Worm (Caenorhabditis elegans): Measurements from ENCODE around the gene K02D10.8.

The K02D10.8 gene

ce11 chrIII:8785426-8785825, 751 bp upstream of the K02D10.8 start (continued):
- TF ChIP-seq cebp-1 (GFP tag; IDR thresholded peaks at IDR 0.05), result no peak; the same call in 1 of the 2 replicates
- TF ChIP-seq cebp-1 (tag; optimal IDR thresholded peaks at IDR 0.05), result peak; percentile 75
- TF ChIP-seq rcor-1 (GFP tag; IDR thresholded peaks at IDR 0.05), result 0 out of 2 replicates have a peak, but pooled peaks have one; percentile 8
- no peak for TF ChIP-seq somi-1 (GFP tag; optimal IDR thresholded peaks at IDR 0.05)
- TF ChIP-seq F52B5.7 (tag; optimal IDR thresholded peaks at IDR 0.05), result no peak

ce11 chrIII:8788690-8789089, 2.5 kb downstream of the K02D10.8 start:
- TF ChIP-seq zfh-2 (GFP tag; conservative IDR thresholded peaks at IDR 0.05) (peak; percentile 78), ccch-3 (GFP tag; optimal IDR thresholded peaks at IDR 0.05) (no peak)

ce11 chrIII:8791235-8791634, 5.1 kb downstream of the K02D10.8 start, which contains the start of the genes zfp-1 and F54F2.14:
TSS of gene zfp-1 (plus strand) at chrIII:8791535.
TSS of gene F54F2.14 (plus strand) at chrIII:8791546.
- TF ChIP-seq F52B5.7 (tag; optimal IDR thresholded peaks at IDR 0.05) (no peak), cebp-2 (GFP tag; IDR thresholded peaks at IDR 0.05) (no peak), F37B4.10 (GFP tag; IDR thresholded peaks at IDR 0.05) (no peak), attf-6 (GFP tag; IDR thresholded peaks at IDR 0.05) (no peak)

ce11 chrIII:8792251-8792650, 6.1 kb downstream of the K02D10.8 start, which contains the start of gene ztf-1:
TSS of gene ztf-1 (minus strand) at chrIII:8792351.
- TF ChIP-seq pha-4 (tag; optimal IDR thresholded peaks at IDR 0.05) (no peak), chd-7 (tag; optimal IDR thresholded peaks at IDR 0.05) (no peak), lsy-27 (tag; optimal IDR thresholded peaks at IDR 0.05; ENCODE audit: borderline replicate concordance, insufficient read depth) (no peak), lsl-1 (GFP tag; optimal IDR thresholded peaks at IDR 0.05) (no peak), cebp-2 (GFP tag; IDR thresholded peaks at IDR 0.05) (no peak), atf-7 (tag; optimal IDR thresholded peaks at IDR 0.05) (no peak), snpc-1.3 (tag; optimal IDR thresholded peaks at IDR 0.05; ENCODE audit: insufficient read depth) (no peak)

- TF ChIP-seq dpff-1 (tag; optimal IDR thresholded peaks at IDR 0.05), result no peak
- no peak for TF ChIP-seq aptf-2 (GFP tag; conservative IDR thresholded peaks at IDR 0.05)
- peak; percentile 16 for TF ChIP-seq tlf-1 (GFP tag; optimal IDR thresholded peaks at IDR 0.05)
- TF ChIP-seq Y95B8A.8 (GFP tag; IDR thresholded peaks at IDR 0.05), result peak; percentile 78; the same call in 1 of the 2 replicates
- no peak for TF ChIP-seq Y56A3A.18 (GFP tag; IDR thresholded peaks at IDR 0.05)
- TF ChIP-seq hmg-1.2 (GFP tag; IDR thresholded peaks at IDR 0.05), result peak; percentile 86
- no peak for TF ChIP-seq D2030.7 (GFP tag; IDR thresholded peaks at IDR 0.05)
- TF ChIP-seq ets-4 (GFP tag; optimal IDR thresholded peaks at IDR 0.05), result peak; percentile 79
- TF ChIP-seq ztf-22 (GFP tag; optimal IDR thresholded peaks at IDR 0.05), result no peak
- TF ChIP-seq C06A6.2 (GFP tag; conservative IDR thresholded peaks at IDR 0.05), result 0 out of 2 replicates have a peak, but pooled peaks have one; percentile 25
- TF ChIP-seq athp-1 (tag; optimal IDR thresholded peaks at IDR 0.05), result no peak
- peak; percentile 73 for TF ChIP-seq attf-5 (GFP tag; optimal IDR thresholded peaks at IDR 0.05)
- no peak for TF ChIP-seq xnd-1 (tag; optimal IDR thresholded peaks at IDR 0.05)
- no peak for TF ChIP-seq ceh-91 (GFP tag; IDR thresholded peaks at IDR 0.05)
- peak; percentile 39 for TF ChIP-seq pha-4 (tag; optimal IDR thresholded peaks at IDR 0.05)
- TF ChIP-seq mcd-1 (GFP tag; IDR thresholded peaks at IDR 0.05), result peak; percentile 37
- TF ChIP-seq lin-40 (tag; optimal IDR thresholded peaks at IDR 0.05), result peak; percentile 43
- no peak for TF ChIP-seq snpc-1.3 (tag; optimal IDR thresholded peaks at IDR 0.05; ENCODE audit: insufficient read depth)
- peak; percentile 64 for TF ChIP-seq efl-1 (GFP tag; optimal IDR thresholded peaks at IDR 0.05)
- TF ChIP-seq nhr-90 (tag; optimal IDR thresholded peaks at IDR 0.05), result peak; percentile 44
- no peak for TF ChIP-seq sea-2 (GFP tag; IDR thresholded peaks at IDR 0.05)
- no peak for TF ChIP-seq nhr-27 (tag; optimal IDR thresholded peaks at IDR 0.05)
- 0 out of 2 replicates have a peak, but pooled peaks have one; percentile 67 for TF ChIP-seq nfyb-1 (GFP tag; IDR thresholded peaks at IDR 0.05)
- TF ChIP-seq zim-3 (tag; optimal IDR thresholded peaks at IDR 0.05), result no peak
- TF ChIP-seq cebp-1 (GFP tag; IDR thresholded peaks at IDR 0.05), result 0 out of 2 replicates have a peak, but pooled peaks have one; percentile 9
- peak; percentile 73 for TF ChIP-seq cebp-1 (tag; optimal IDR thresholded peaks at IDR 0.05)
- TF ChIP-seq chd-7 (tag; optimal IDR thresholded peaks at IDR 0.05), result peak; percentile 57
- no peak for TF ChIP-seq lsy-27 (tag; optimal IDR thresholded peaks at IDR 0.05; ENCODE audit: borderline replicate concordance, insufficient read depth)
- TF ChIP-seq ceh-100 (GFP tag; IDR thresholded peaks at IDR 0.05), result peak; percentile 64
- peak; percentile 10 for TF ChIP-seq lsl-1 (GFP tag; optimal IDR thresholded peaks at IDR 0.05)
- 0 out of 2 replicates have a peak, but pooled peaks have one; percentile 19 for TF ChIP-seq F33H1.4 (GFP tag; IDR thresholded peaks at IDR 0.05)
These were observed 8.6 kb downstream of the K02D10.8 start for ce11 chrIII:8794793-8795192.

Measured in whole organism, young adult.